Worm (Caenorhabditis elegans) whole organism, L4 larva: Measurements from ENCODE around the gene ZC317.6.

ENCODE experiments used
- madf-9 ChIP-seq: fragments of 200-800 bp; sonication (Bioruptor generic); conservative IDR thresholded peaks from 2 replicates; pipeline ENCODE4 v1.3.6; 2022; ENCODE audit warnings: missing genetic modification reagents, missing genetic modification characterization, missing compliant biosample characterization
- mdt-29 ChIP-seq: fragments of 200-800 bp; sonication (Bioruptor generic); IDR thresholded peaks from 2 replicates; pipeline ENCODE4 v1.3.6; 2022; ENCODE audit warnings: missing genetic modification reagents, missing genetic modification characterization, missing compliant biosample characterization
- nhr-48 ChIP-seq: sonication (generic microtip); optimal IDR thresholded peaks from 2 replicates; lab custom pipeline; 2016; ENCODE audit warnings: mild to moderate bottlenecking, missing genetic modification characterization, missing compliant biosample characterization
- nhr-77 ChIP-seq: fragments of 150-350 bp; optimal IDR thresholded peaks from 2 replicates; lab custom pipeline; 2014; ENCODE audit warnings: missing biosample characterization, missing genetic modification characterization

ce11 chrV:5477719-5478118 is 9.3 kb upstream of the ZC317.6 start:
- TF ChIP-seq mdt-29 (GFP tag; lab: Robert Waterston, UW) = no peak
- no peak for TF ChIP-seq nhr-48
- no peak for TF ChIP-seq madf-9
- no peak for TF ChIP-seq nhr-77 (tag; lab: Kevin White, UChicago)
